Fruit fly (Drosophila melanogaster) S2 (cell line): ENCODE results near the gene ome.

Experiments used
- CG8478 ChIP-seq: fragments of >200 bp; optimal IDR thresholded peaks from 2 replicates; lab custom pipeline; 2018
- CTCF ChIP-seq, 2 experiments: fragments of >200 bp; optimal IDR thresholded peaks; 2 replicates each; lab custom pipeline; 2018

- TF ChIP-seq CG8478 (lab: Kevin White, UChicago) (no peak), CTCF (optimal IDR thresholded peaks at IDR 0.05; lab: Kevin White, UChicago) (no peak)
Observed at dm6 chr3L:14640814-14641317, 31.8 kb upstream of the ome start.
